Fruit fly (Drosophila melanogaster): ENCODE results near the gene CG15865.

DNA sequence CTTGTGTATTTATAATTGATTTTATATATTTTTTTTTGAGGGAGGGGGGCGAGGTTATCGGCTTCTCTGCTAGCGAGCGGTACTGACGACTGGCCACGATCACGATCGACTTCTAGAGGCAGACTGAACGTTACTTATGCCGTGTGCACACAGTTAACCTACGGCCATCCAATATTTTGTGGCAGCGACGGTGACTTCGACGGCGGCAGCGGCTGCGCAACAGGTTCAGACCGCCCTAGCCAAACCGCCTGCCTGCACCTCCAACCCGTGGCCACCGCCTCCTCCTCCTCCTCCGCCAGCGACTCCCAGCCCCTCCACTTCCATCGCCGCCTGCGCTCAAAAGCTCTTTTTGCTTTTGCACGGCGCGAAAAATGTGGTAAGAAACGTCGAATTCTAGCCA is 42.8 kb downstream of the CG15865 start, which contains the start of gene CG9782:
- TF ChIP-seq CG3032 (tag; optimal IDR thresholded peaks at IDR 0.05): no peak
- TF ChIP-seq CG6276 (GFP tag; optimal IDR thresholded peaks at IDR 0.05): no peak
- TF ChIP-seq CG10669 (GFP tag; optimal IDR thresholded peaks at IDR 0.05): no peak
- no peak for TF ChIP-seq CG6854 (GFP tag; optimal IDR thresholded peaks at IDR 0.05)
- no peak for TF ChIP-seq CG7368 (GFP tag; optimal IDR thresholded peaks at IDR 0.05)
